Fruit fly (Drosophila melanogaster): Measurements from ENCODE around the gene ssh.

DNA sequence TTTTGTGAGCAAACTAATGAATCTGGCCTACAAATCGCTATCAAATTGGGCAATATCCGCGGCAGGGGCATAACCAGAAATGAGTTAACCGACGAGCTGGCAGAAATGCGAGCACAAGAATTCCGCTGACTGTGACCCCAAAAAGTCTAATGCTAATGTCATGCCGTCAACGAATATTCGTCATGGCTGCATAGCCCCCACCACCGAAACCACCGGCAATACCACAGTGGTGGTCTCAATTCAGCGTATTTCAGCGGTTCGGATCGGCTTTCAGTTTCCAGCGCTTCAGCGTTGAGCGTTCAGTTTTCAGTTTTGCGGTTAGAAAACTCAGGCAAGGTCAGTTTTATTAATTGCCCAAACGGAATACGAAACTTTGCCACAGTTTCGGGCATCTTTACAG lies 54.5 kb downstream of the ssh start:
- TF ChIP-seq bab1 (GFP tag; optimal IDR thresholded peaks at IDR 0.05) (no peak), CG11617 (GFP tag; optimal IDR thresholded peaks at IDR 0.05) (no peak), kay (GFP tag; ENCODE audit: borderline replicate concordance) (no peak), CG5204 (GFP tag; optimal IDR thresholded peaks at IDR 0.05) (no peak), tj (GFP tag; optimal IDR thresholded peaks at IDR 0.05) (peak; percentile 92), pad (GFP tag; optimal IDR thresholded peaks at IDR 0.05) (no peak)
